Fruit fly (Drosophila melanogaster) whole organism, wandering third instar larva: Measurements from ENCODE around the gene CG17026.

Experiments
- Abd-B ChIP-seq: fragments of >200 bp; optimal IDR thresholded peaks from 2 replicates; lab custom pipeline; 2017; ENCODE audit warnings: missing biosample characterization, missing genetic modification characterization
- CG32264 ChIP-seq: fragments of 200-800 bp; sonication (Bioruptor generic); optimal IDR thresholded peaks from 2 replicates; lab custom pipeline; 2016; ENCODE audit warnings: missing biosample characterization, missing genetic modification characterization
- CG9705 ChIP-seq: fragments of 200-800 bp; sonication (Bioruptor generic); optimal IDR thresholded peaks from 2 replicates; lab custom pipeline; 2018; ENCODE audit warnings: missing biosample characterization, mild to moderate bottlenecking, missing genetic modification characterization
- CrebA ChIP-seq: fragments of 200-800 bp; sonication (Bioruptor generic); optimal IDR thresholded peaks from 2 replicates; lab custom pipeline; 2016; ENCODE audit warnings: missing biosample characterization, mild to moderate bottlenecking, missing genetic modification characterization, borderline replicate concordance
- Dfd ChIP-seq: fragments of >200 bp; optimal IDR thresholded peaks from 2 replicates; lab custom pipeline; 2017; ENCODE audit warnings: missing biosample characterization, missing genetic modification characterization
- GATAd ChIP-seq: sonication (Bioruptor generic); optimal IDR thresholded peaks from 2 replicates; lab custom pipeline; 2016; ENCODE audit warnings: missing biosample characterization, missing genetic modification characterization
- HLH106 ChIP-seq: fragments of 200-800 bp; optimal IDR thresholded peaks from 3 replicates; lab custom pipeline; 2019; ENCODE audit warnings: missing biosample characterization, mild to moderate bottlenecking, missing genetic modification characterization, moderate library complexity
- Hnf4 ChIP-seq: fragments of 200-800 bp; sonication (Bioruptor generic); optimal IDR thresholded peaks from 2 replicates; lab custom pipeline; 2016; ENCODE audit warnings: missing biosample characterization, mild to moderate bottlenecking, missing genetic modification characterization
- Hr78 ChIP-seq: fragments of >200 bp; optimal IDR thresholded peaks from 2 replicates; lab custom pipeline; 2017; ENCODE audit warnings: missing biosample characterization, missing genetic modification characterization
- Hr83 ChIP-seq: fragments of 200-300 bp; sonication (Bioruptor generic); optimal IDR thresholded peaks from 2 replicates; lab custom pipeline; 2016; ENCODE audit warnings: missing biosample characterization, mild to moderate bottlenecking, missing genetic modification characterization, moderate library complexity; ENCODE audit not compliant: poor library complexity, severe bottlenecking
- Jra ChIP-seq: sonication (Bioruptor generic); optimal IDR thresholded peaks from 2 replicates; lab custom pipeline; 2016; ENCODE audit warnings: missing biosample characterization, missing genetic modification characterization
- Mio ChIP-seq: sonication (Bioruptor generic); optimal IDR thresholded peaks from 2 replicates; lab custom pipeline; 2016; ENCODE audit warnings: missing biosample characterization, missing genetic modification characterization
- Myc ChIP-seq: fragments of >200 bp; optimal IDR thresholded peaks from 2 replicates; lab custom pipeline; 2017
- OdsH ChIP-seq: fragments of 200-800 bp; sonication (Bioruptor generic); optimal IDR thresholded peaks from 2 replicates; lab custom pipeline; 2016; ENCODE audit warnings: missing biosample characterization, mild to moderate bottlenecking, missing genetic modification characterization
- Rel ChIP-seq, 2 experiments: fragments of 200-800 bp; sonication (Bioruptor generic) in 1 of 2; optimal IDR thresholded peaks; 2 replicates in 1 of 2; 3 replicates in 1 of 2; lab custom pipeline; 2016 to 2019; ENCODE audit warnings: mild to moderate bottlenecking in 2 of 2, missing biosample characterization in 2 of 2, missing genetic modification characterization in 2 of 2, moderate library complexity in 1 of 2
- Sp1 ChIP-seq: fragments of 200-800 bp; sonication (Bioruptor generic); optimal IDR thresholded peaks from 3 replicates; lab custom pipeline; 2019; ENCODE audit warnings: missing biosample characterization, mild to moderate bottlenecking, missing genetic modification characterization, moderate library complexity
- br ChIP-seq: fragments of 200-800 bp; sonication (Bioruptor generic); optimal IDR thresholded peaks from 2 replicates; lab custom pipeline; 2016; ENCODE audit warnings: missing biosample characterization, missing genetic modification characterization
- dl ChIP-seq, 2 experiments: fragments of 175-275, 200-275 bp in 1 of 2; fragments of 200-275 bp in 1 of 2; sonication (Bioruptor generic); optimal IDR thresholded peaks; lab custom pipeline; 2018; ENCODE audit warnings: mild to moderate bottlenecking in 2 of 2, missing biosample characterization in 2 of 2, missing genetic modification characterization in 2 of 2, moderate library complexity in 2 of 2; ENCODE audit not compliant: partially characterized antibody in 2 of 2, insufficient read depth in 1 of 2
- dmrt93B ChIP-seq: fragments of 200-800 bp; sonication (Bioruptor generic); optimal IDR thresholded peaks from 2 replicates; lab custom pipeline; 2018; ENCODE audit warnings: missing biosample characterization, mild to moderate bottlenecking, missing genetic modification characterization
- dsf ChIP-seq: sonication (Bioruptor generic); optimal IDR thresholded peaks from 2 replicates; lab custom pipeline; 2016; ENCODE audit warnings: missing biosample characterization, missing genetic modification characterization, borderline replicate concordance
- ey ChIP-seq: fragments of 200-800 bp; sonication (Bioruptor generic); optimal IDR thresholded peaks from 2 replicates; lab custom pipeline; 2016; ENCODE audit warnings: missing biosample characterization, missing genetic modification characterization
- foxo ChIP-seq, 2 experiments: fragments of 200-800 bp; sonication (Bioruptor generic); optimal IDR thresholded peaks; 2 replicates in 1 of 2; 3 replicates in 1 of 2; lab custom pipeline; 2016 to 2017; ENCODE audit warnings: missing biosample characterization in 2 of 2, missing genetic modification characterization in 2 of 2
- fru ChIP-seq: fragments of 200-800 bp; sonication (Bioruptor generic); optimal IDR thresholded peaks from 3 replicates; lab custom pipeline; 2016; ENCODE audit warnings: missing biosample characterization, mild to moderate bottlenecking, missing genetic modification characterization
- h ChIP-seq: fragments of 200-800 bp; sonication (Bioruptor generic); optimal IDR thresholded peaks from 3 replicates; lab custom pipeline; 2016; ENCODE audit warnings: missing biosample characterization, mild to moderate bottlenecking, missing genetic modification characterization
- jim ChIP-seq: fragments of 175-275, 200-325 bp; sonication (Bioruptor generic); optimal IDR thresholded peaks from 2 replicates; lab custom pipeline; 2016; ENCODE audit warnings: missing biosample characterization, mild to moderate bottlenecking, missing genetic modification characterization
- lola ChIP-seq: fragments of >200 bp; optimal IDR thresholded peaks from 2 replicates; lab custom pipeline; 2017; ENCODE audit warnings: missing biosample characterization, missing genetic modification characterization
- psq ChIP-seq: fragments of 200-800 bp; sonication (Bioruptor generic); optimal IDR thresholded peaks from 3 replicates; lab custom pipeline; 2017; ENCODE audit warnings: missing biosample characterization, mild to moderate bottlenecking, missing genetic modification characterization, moderate library complexity
- rgr ChIP-seq: fragments of 200-800 bp; sonication (Bioruptor generic); optimal IDR thresholded peaks from 3 replicates; lab custom pipeline; 2016; ENCODE audit warnings: missing biosample characterization, mild to moderate bottlenecking, missing genetic modification characterization
- sage ChIP-seq: fragments of 200-800 bp; sonication (Bioruptor generic); optimal IDR thresholded peaks from 2 replicates; lab custom pipeline; 2016; ENCODE audit warnings: missing biosample characterization, mild to moderate bottlenecking, missing genetic modification characterization
- sv ChIP-seq: fragments of 200-800 bp; sonication (Bioruptor generic); optimal IDR thresholded peaks from 3 replicates; lab custom pipeline; 2016; ENCODE audit warnings: missing biosample characterization, missing genetic modification characterization
- tai ChIP-seq: sonication (Bioruptor generic); optimal IDR thresholded peaks from 2 replicates; lab custom pipeline; 2016; ENCODE audit warnings: missing biosample characterization, missing genetic modification characterization
- usp ChIP-seq: fragments of >200 bp; optimal IDR thresholded peaks from 2 replicates; lab custom pipeline; 2017; ENCODE audit warnings: missing biosample characterization, missing genetic modification characterization
- woc ChIP-seq: sonication (Bioruptor generic); optimal IDR thresholded peaks from 2 replicates; lab custom pipeline; 2016; ENCODE audit warnings: missing biosample characterization, mild to moderate bottlenecking, missing genetic modification characterization

The CG17026 gene

dm6 chr3L:16023020-16023648, 48.0 kb downstream of the CG17026 start, which contains the start of gene Notum:
TSS of gene Notum (plus strand) at chr3L:16023480.
- TF ChIP-seq psq (GFP tag; lab: Kevin White, UChicago) (peak; percentile 32), Rel (GFP tag; optimal IDR thresholded peaks at IDR 0.05; lab: Kevin White, UChicago) (no peak), Rel (tag; optimal IDR thresholded peaks at IDR 0.05; lab: Kevin White, UChicago) (no peak)

- peak; percentile 69 for TF ChIP-seq psq (GFP tag; lab: Kevin White, UChicago)
- TF ChIP-seq Hnf4 (GFP tag; lab: Kevin White, UChicago) = peak; percentile 27
- TF ChIP-seq ey (GFP tag; lab: Kevin White, UChicago) = peak; percentile 66
- peak; percentile 59 for TF ChIP-seq dmrt93B (GFP tag; lab: Kevin White, UChicago)
- TF ChIP-seq rgr (GFP tag; lab: Kevin White, UChicago) = peak; percentile 38
- TF ChIP-seq CG9705 (GFP tag; lab: Kevin White, UChicago) = peak; percentile 47
- peak; percentile 62 for TF ChIP-seq br (GFP tag; lab: Kevin White, UChicago)
- no peak for TF ChIP-seq sv (GFP tag; lab: Kevin White, UChicago)
- TF ChIP-seq Hr78 (GFP tag; lab: Kevin White, UChicago) = no peak
- TF ChIP-seq tai (GFP tag; lab: Kevin White, UChicago) = peak; percentile 41
- no peak for TF ChIP-seq usp (GFP tag; lab: Kevin White, UChicago)
- peak; percentile 6 for TF ChIP-seq CG32264
- TF ChIP-seq fru (GFP tag; lab: Kevin White, UChicago) = peak; percentile 72
- peak; percentile 62 for TF ChIP-seq OdsH (GFP tag; lab: Kevin White, UChicago)
- TF ChIP-seq woc (GFP tag; lab: Kevin White, UChicago) = peak; percentile 71
- TF ChIP-seq h (GFP tag; lab: Kevin White, UChicago) = peak; percentile 65
- peak; percentile 61 for TF ChIP-seq HLH106 (tag; lab: Kevin White, UChicago)
- peak in 1 of 2 experiments; percentile 69 for TF ChIP-seq foxo (GFP tag; optimal IDR thresholded peaks at IDR 0.05; lab: Kevin White, UChicago)
- peak; percentile 11 for TF ChIP-seq Dfd (GFP tag; lab: Kevin White, UChicago)
- TF ChIP-seq Sp1 (GFP tag; lab: Kevin White, UChicago) = peak; percentile 70
- TF ChIP-seq CrebA = no peak
- TF ChIP-seq sage (GFP tag; lab: Kevin White, UChicago) = no peak
Measured at dm6 chr3L:16024276-16025019, 49.3 kb downstream of the CG17026 start.

- no peak for TF ChIP-seq jim (GFP tag; lab: Kevin White, UChicago)
- no peak for TF ChIP-seq h (GFP tag; lab: Kevin White, UChicago)
- TF ChIP-seq usp (GFP tag; lab: Kevin White, UChicago) = no peak
- TF ChIP-seq dmrt93B (GFP tag; lab: Kevin White, UChicago) = no peak
- no peak for TF ChIP-seq sv (GFP tag; lab: Kevin White, UChicago)
- TF ChIP-seq GATAd (GFP tag; lab: Kevin White, UChicago) = no peak
- TF ChIP-seq CG9705 (GFP tag; lab: Kevin White, UChicago) = no peak
- no peak for TF ChIP-seq br (GFP tag; lab: Kevin White, UChicago)
- TF ChIP-seq Mio = no peak
- no peak for TF ChIP-seq dl (GFP tag; optimal IDR thresholded peaks at IDR 0.05; lab: Kevin White, UChicago; ENCODE audit: insufficient read depth in 1 of 2, partially characterized antibody in 2 of 2)
- no peak for TF ChIP-seq foxo (GFP tag; optimal IDR thresholded peaks at IDR 0.05; lab: Kevin White, UChicago)
- no peak for TF ChIP-seq psq (GFP tag; lab: Kevin White, UChicago)
- TF ChIP-seq Myc (lab: Kevin White, UChicago) = no peak
- no peak for TF ChIP-seq Hr83 (GFP tag; lab: Kevin White, UChicago)
- no peak for TF ChIP-seq Abd-B (GFP tag; lab: Kevin White, UChicago)
- no peak for TF ChIP-seq Dfd (GFP tag; lab: Kevin White, UChicago)
- TF ChIP-seq lola (GFP tag; lab: Kevin White, UChicago) = no peak
- TF ChIP-seq Jra (GFP tag; lab: Kevin White, UChicago) = no peak
- TF ChIP-seq dsf = no peak
- TF ChIP-seq CG32264 = no peak
Measured at dm6 chr3L:16025020-16025680, 50.0 kb downstream of the CG17026 start.
